Fruit fly (Drosophila melanogaster) whole organism, wandering third instar larva: Measurements from ENCODE around the gene Graf.

Experiments used
- Hnf4 ChIP-seq: fragments of 200-800 bp; sonication (Bioruptor generic); optimal IDR thresholded peaks from 2 replicates; lab custom pipeline; 2016; ENCODE audit warnings: missing biosample characterization, mild to moderate bottlenecking, missing genetic modification characterization
- brk ChIP-seq: fragments of 200-800 bp; sonication (Bioruptor generic); optimal IDR thresholded peaks from 2 replicates; lab custom pipeline; 2016; ENCODE audit warnings: missing biosample characterization, mild to moderate bottlenecking, missing genetic modification characterization

Gene Graf

dm6 chrX:15703720-15704206, 56.8 kb downstream of the Graf start, which contains the start of the genes Pis and Hap40 (continued):
- TF ChIP-seq brk (GFP tag; lab: Kevin White, UChicago) (no peak), Hnf4 (GFP tag; lab: Kevin White, UChicago) (no peak)
